Fruit fly (Drosophila melanogaster) whole organism, adult: Measurements from ENCODE around the gene CG17300.

ENCODE experiments used
- CG11617 ChIP-seq: fragments of 200-800 bp; sonication (Bioruptor generic); optimal IDR thresholded peaks from 2 replicates; lab custom pipeline; 2017; ENCODE audit warnings: mild to moderate bottlenecking, missing biosample characterization, missing genetic modification reagents, missing genetic modification characterization
- CG14711 ChIP-seq: fragments of 200-800 bp; sonication (Bioruptor generic); optimal IDR thresholded peaks from 2 replicates; lab custom pipeline; 2018; ENCODE audit warnings: missing biosample characterization, mild to moderate bottlenecking, missing genetic modification characterization, moderate library complexity
- CG5204 ChIP-seq: fragments of 200-800 bp; sonication (Bioruptor generic); optimal IDR thresholded peaks from 2 replicates; lab custom pipeline; 2016; ENCODE audit warnings: missing biosample characterization, missing genetic modification characterization
- CG7045 ChIP-seq: fragments of 200-800 bp; sonication (Bioruptor generic); optimal IDR thresholded peaks from 2 replicates; lab custom pipeline; 2017; ENCODE audit warnings: missing biosample characterization, mild to moderate bottlenecking, missing genetic modification characterization
- CG7101 ChIP-seq: fragments of 200-800 bp; sonication (Bioruptor generic); optimal IDR thresholded peaks from 2 replicates; lab custom pipeline; 2018; ENCODE audit warnings: missing biosample characterization, mild to moderate bottlenecking, missing genetic modification characterization, moderate library complexity
- Hr96 ChIP-seq: fragments of 200-800 bp; sonication (Bioruptor generic); optimal IDR thresholded peaks from 2 replicates; lab custom pipeline; 2016; ENCODE audit warnings: missing biosample characterization, missing genetic modification characterization
- bab1 ChIP-seq: fragments of 200-800 bp; sonication (Bioruptor generic); optimal IDR thresholded peaks from 3 replicates; lab custom pipeline; 2019; ENCODE audit warnings: missing biosample characterization, mild to moderate bottlenecking, missing genetic modification characterization, moderate library complexity
- cnc ChIP-seq, 2 experiments: fragments of >200 bp; optimal IDR thresholded peaks; 2 replicates each; lab custom pipeline; 2017
- kay ChIP-seq: fragments of 200-800 bp; sonication (Bioruptor generic); peaks from one replicate; lab custom pipeline; 2016; ENCODE audit warnings: missing biosample characterization, missing genetic modification characterization, borderline replicate concordance
- tj ChIP-seq: fragments of 200-800 bp; sonication (Bioruptor generic); optimal IDR thresholded peaks from 3 replicates; lab custom pipeline; 2017; ENCODE audit warnings: missing biosample characterization, mild to moderate bottlenecking, missing genetic modification characterization, moderate library complexity

DNA sequence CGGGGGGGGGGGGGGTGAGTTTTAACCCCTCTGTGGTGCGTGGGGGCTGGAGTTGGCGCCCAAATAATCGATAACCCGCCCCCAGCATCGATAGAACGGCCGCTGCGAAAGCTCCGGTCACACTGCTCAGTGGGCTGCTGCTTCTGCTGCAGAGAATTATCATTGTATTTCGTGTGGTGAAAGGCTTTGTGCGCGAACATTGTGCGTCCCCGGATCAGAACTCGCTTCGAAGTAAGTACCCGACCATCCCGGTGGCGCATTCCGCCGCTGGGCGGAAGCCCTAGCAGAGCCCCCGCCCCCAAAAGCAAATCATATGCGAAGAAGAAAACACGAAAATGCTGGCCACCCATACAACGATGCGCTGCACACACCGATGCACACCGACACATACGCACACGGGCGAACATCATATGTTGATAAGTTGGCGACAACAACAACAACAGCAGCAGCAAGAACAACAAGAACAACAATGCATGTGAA is 42.7 kb downstream of the CG17300 start, which contains the start of gene Syx13:
- TF ChIP-seq CG14711 (tag; lab: Kevin White, UChicago) (peak; percentile 22), tj (GFP tag; lab: Kevin White, UChicago) (peak; percentile 6), kay (no peak), CG5204 (no peak), CG7045 (GFP tag; lab: Kevin White, UChicago) (no peak), Hr96 (GFP tag; lab: Kevin White, UChicago) (no peak), bab1 (peak; percentile 51), cnc (optimal IDR thresholded peaks at IDR 0.05; lab: Kevin White, UChicago) (no peak), CG11617 (GFP tag; lab: Kevin White, UChicago) (peak; percentile 62), CG7101 (tag; lab: Kevin White, UChicago) (no peak)
